Worm (Caenorhabditis elegans): ENCODE data around the gene nhr-67.

ce11 chrIV:11156526-11156925 lies 13.0 kb upstream of the nhr-67 start:
- TF ChIP-seq nhr-28 (tag; optimal IDR thresholded peaks at IDR 0.05) (no peak), unc-62 (GFP tag; optimal IDR thresholded peaks at IDR 0.05 in 1 of 2) (no peak), unc-62 (tag; optimal IDR thresholded peaks at IDR 0.05) (no peak), ZK546.5 (tag; optimal IDR thresholded peaks at IDR 0.05) (no peak), fos-1 (tag; optimal IDR thresholded peaks at IDR 0.05) (no peak), nhr-111 (GFP tag; optimal IDR thresholded peaks at IDR 0.05) (no peak), lin-13 (GFP tag; optimal IDR thresholded peaks at IDR 0.05) (no peak), nhr-11 (tag; optimal IDR thresholded peaks at IDR 0.05) (no peak), mep-1 (tag; optimal IDR thresholded peaks at IDR 0.05) (no peak), pqm-1 (tag; optimal IDR thresholded peaks at IDR 0.05) (no peak), egl-27 (tag; optimal IDR thresholded peaks at IDR 0.05) (no peak), aly-2 (tag; optimal IDR thresholded peaks at IDR 0.05) (no peak)
